Worm (Caenorhabditis elegans) whole organism, midembryonic: ENCODE data around the gene F47G3.1.

Experiments
- T22C8.4 ChIP-seq: fragments of 200-800 bp; sonication (Bioruptor generic); IDR thresholded peaks from 2 replicates; pipeline ENCODE4 v1.3.6; 2022; ENCODE audit warnings: missing genetic modification characterization, missing compliant biosample characterization
- cog-1 ChIP-seq: sonication (generic microtip); optimal IDR thresholded peaks from 2 replicates; lab custom pipeline; 2016; ENCODE audit warnings: missing genetic modification characterization, missing compliant biosample characterization
- flt-1 ChIP-seq: fragments of 200-800 bp; sonication (Bioruptor generic); IDR thresholded peaks from 2 replicates; pipeline ENCODE4 v1.3.6; 2022; ENCODE audit warnings: missing genetic modification characterization, missing compliant biosample characterization
- klf-2 ChIP-seq: fragments of 200-800 bp; sonication (Bioruptor generic); conservative IDR thresholded peaks from 2 replicates; pipeline ENCODE4 v1.3.6; 2022; ENCODE audit warnings: missing genetic modification reagents, missing genetic modification characterization, missing compliant biosample characterization
- med-1 ChIP-seq: sonication (generic microtip); optimal IDR thresholded peaks from 2 replicates; lab custom pipeline; 2017; ENCODE audit warnings: missing genetic modification characterization, mild to moderate bottlenecking, missing compliant biosample characterization, antibody characterized with exemption, missing genetic modification reagents; ENCODE audit not compliant: insufficient read depth
- tab-1 ChIP-seq: fragments of 200-800 bp; sonication (Bioruptor generic); IDR thresholded peaks from 2 replicates; pipeline ENCODE4 v1.3.6; 2022; ENCODE audit warnings: missing genetic modification characterization, missing compliant biosample characterization
- ztf-23 ChIP-seq: fragments of 200-800 bp; sonication (Bioruptor generic); IDR thresholded peaks from 2 replicates; pipeline ENCODE4 v1.3.6; 2022; ENCODE audit warnings: missing genetic modification reagents, missing genetic modification characterization, missing compliant biosample characterization
- ztf-29 ChIP-seq: fragments of 200-800 bp; sonication (Bioruptor generic); IDR thresholded peaks from 2 replicates; pipeline ENCODE4 v1.3.6; 2022; ENCODE audit warnings: missing genetic modification reagents, missing genetic modification characterization, missing compliant biosample characterization

ce11 chrX:2368042-2368814 is 17.3 kb upstream of the F47G3.1 start:
- TF ChIP-seq T22C8.4 (peak; percentile 17; the same call in 1 of the 2 replicates), klf-2 (GFP tag; lab: Robert Waterston, UW) (no peak), ztf-23 (GFP tag; lab: Robert Waterston, UW) (no peak), tab-1 (GFP tag; lab: Robert Waterston, UW) (no peak), ztf-29 (GFP tag; lab: Robert Waterston, UW) (no peak), cog-1 (peak; percentile 8), flt-1 (GFP tag; lab: Robert Waterston, UW) (no peak), med-1 (GFP tag; lab: Kevin White, UChicago) (no peak)
